Fruit fly (Drosophila melanogaster) whole organism, wandering third instar larva: ENCODE measurements around the gene CG46303.

Experiments
- Hr78 ChIP-seq: fragments of >200 bp; optimal IDR thresholded peaks from 2 replicates; lab custom pipeline; 2017; ENCODE audit warnings: missing biosample characterization, missing genetic modification characterization
- jim ChIP-seq: fragments of 175-275, 200-325 bp; sonication (Bioruptor generic); optimal IDR thresholded peaks from 2 replicates; lab custom pipeline; 2016; ENCODE audit warnings: missing biosample characterization, mild to moderate bottlenecking, missing genetic modification characterization

dm6 chr3R:5833948-5834504 is 12.3 kb downstream of the CG46303 start:
- TF ChIP-seq jim (no peak), Hr78 (no peak)
